Worm (Caenorhabditis elegans): ENCODE data around the gene Y61A9LA.3.

ce11 chrV:4626344-4626743, 55.4 kb downstream of the Y61A9LA.3 start:
- TF ChIP-seq lir-3 (tag; optimal IDR thresholded peaks at IDR 0.05; ENCODE audit: poor library complexity), result no peak
- TF ChIP-seq nhr-47 (tag; optimal IDR thresholded peaks at IDR 0.05), result no peak
- TF ChIP-seq mef-2 (tag; optimal IDR thresholded peaks at IDR 0.05), result no peak
- no peak for TF ChIP-seq xbp-1 (tag; optimal IDR thresholded peaks at IDR 0.05)
- TF ChIP-seq skn-1 (tag; optimal IDR thresholded peaks at IDR 0.05), result no peak
- no peak for TF ChIP-seq lin-13 (GFP tag; optimal IDR thresholded peaks at IDR 0.05)
- no peak for TF ChIP-seq nhr-85 (tag)
- TF ChIP-seq ama-1 (optimal IDR thresholded peaks at IDR 0.05), result no peak
- no peak for TF ChIP-seq nhr-11 (tag; optimal IDR thresholded peaks at IDR 0.05)
- no peak for TF ChIP-seq fos-1 (tag; optimal IDR thresholded peaks at IDR 0.05)
- TF ChIP-seq blmp-1 (tag; optimal IDR thresholded peaks at IDR 0.05), result no peak
- no peak for TF ChIP-seq ztf-4 (tag; optimal IDR thresholded peaks at IDR 0.05)
